Worm (Caenorhabditis elegans): ENCODE results near the gene kin-9.
"Not testable (repeated sequence)": the region's sequence is repeated elsewhere in the genome, so short reads cannot be mapped to it uniquely, and the experiment has no call there.

DNA sequence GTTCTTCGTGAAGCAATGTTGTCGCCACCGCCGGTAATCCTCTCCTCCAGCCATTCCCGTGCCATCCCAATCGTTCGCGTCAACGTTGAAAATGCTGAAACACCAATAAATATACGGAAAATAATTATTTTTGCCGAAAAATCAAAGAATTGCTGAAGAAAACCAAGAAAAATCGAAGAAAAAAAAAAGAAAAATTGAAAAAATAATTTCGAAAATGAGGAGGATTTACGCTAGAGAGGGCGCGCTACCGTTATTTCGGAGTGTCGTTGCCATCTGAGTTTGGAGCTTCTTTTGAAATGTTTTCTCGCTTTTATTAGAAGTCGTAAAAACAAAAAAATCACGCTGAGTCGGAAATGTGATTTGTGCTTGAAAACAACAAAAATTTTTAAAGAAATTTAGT lies 21.7 kb upstream of the kin-9 start, which contains the start of gene F08F1.9:
- TF ChIP-seq nhr-28 (tag; optimal IDR thresholded peaks at IDR 0.05); egl-27 (tag; optimal IDR thresholded peaks at IDR 0.05); nhr-77 (tag; optimal IDR thresholded peaks at IDR 0.05); mdl-1 (tag; optimal IDR thresholded peaks at IDR 0.05); aly-2 (tag; optimal IDR thresholded peaks at IDR 0.05); ceh-16 (tag; optimal IDR thresholded peaks at IDR 0.05); unc-62 (GFP tag; optimal IDR thresholded peaks at IDR 0.05); elt-2 (tag; optimal IDR thresholded peaks at IDR 0.05); lin-39 (tag; optimal IDR thresholded peaks at IDR 0.05): not testable (repeated sequence)

All from whole organism, L3 larva.